Worm (Caenorhabditis elegans) whole organism, dauer: ENCODE data around the gene taf-6.2.

Experiments
- unc-62 ChIP-seq: sonication (generic microtip); optimal IDR thresholded peaks from 2 replicates; lab custom pipeline; 2017; ENCODE audit warnings: missing biosample characterization, missing genetic modification reagents, missing genetic modification characterization

The taf-6.2 gene

DNA sequence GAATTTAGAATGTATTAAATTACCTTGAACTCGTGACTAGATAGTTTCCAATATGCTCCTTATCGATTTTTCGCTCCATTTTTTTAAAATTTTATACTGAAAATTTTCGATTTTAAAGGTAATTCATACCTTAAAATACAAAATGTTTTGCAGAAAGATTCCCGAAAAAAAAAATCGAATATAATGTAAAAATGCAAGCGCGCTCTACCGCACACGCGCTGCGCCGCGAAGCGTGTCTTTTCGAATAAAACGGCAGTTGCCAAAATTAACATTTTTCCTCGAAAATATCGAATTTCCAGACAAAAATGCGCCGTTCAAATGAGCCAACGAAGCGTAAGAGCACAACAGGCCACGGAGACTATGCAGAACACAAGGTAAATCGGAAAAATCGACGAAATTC, at the start of gene taf-6.2, which contains the start of gene Y37E11AL.3:
Gene taf-6.2, minus strand, starts transcription at position 96 of the 400 bp plus-strand sequence.
Gene Y37E11AL.3, plus strand, starts transcription at position 298 of the 400 bp plus-strand sequence.
- TF ChIP-seq unc-62 (GFP tag; lab: Kevin White, UChicago): no peak

DNA sequence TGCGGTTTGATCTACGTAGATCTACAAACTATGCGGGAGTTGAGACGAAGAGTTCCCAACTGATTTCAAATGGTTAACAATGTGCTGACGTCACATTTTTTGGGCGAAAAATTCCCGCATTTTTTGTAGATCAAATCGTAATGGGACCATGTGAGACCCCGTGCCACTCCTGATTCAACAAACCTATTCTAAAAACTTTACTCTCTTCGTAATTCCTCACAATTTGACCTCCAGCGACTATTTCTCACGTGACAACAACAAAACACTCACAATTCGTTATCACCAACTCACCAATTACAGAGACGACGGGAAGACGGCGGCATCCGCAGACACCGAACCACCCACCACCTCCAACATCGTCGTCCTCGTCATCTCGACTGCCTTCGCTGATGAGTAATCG, 49.2 kb upstream of the taf-6.2 start, which contains the start of gene siah-1:
Gene siah-1, plus strand, starts transcription at position 301 of the 400 bp plus-strand sequence.
- no peak for TF ChIP-seq unc-62 (GFP tag; lab: Kevin White, UChicago)

DNA sequence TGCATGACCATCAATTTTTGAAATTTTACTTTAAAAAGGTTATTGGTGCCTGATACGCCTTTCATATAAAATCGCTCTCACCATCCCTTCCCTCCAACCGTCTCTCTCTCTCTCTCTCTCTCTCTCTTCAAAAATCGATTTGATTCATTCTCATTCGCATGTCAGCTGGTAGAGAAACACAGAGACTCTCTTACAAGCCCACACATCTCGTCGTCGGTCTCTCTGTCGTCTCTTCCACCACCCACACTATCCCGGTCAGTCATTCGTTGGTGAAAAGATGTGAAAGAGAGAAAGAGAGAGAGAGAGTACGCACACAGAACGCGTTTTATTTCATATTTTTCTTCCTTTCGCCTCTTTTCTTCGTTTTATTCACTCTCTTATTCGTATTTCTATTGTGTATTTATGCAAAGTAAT, 47.9 kb upstream of the taf-6.2 start:
- TF ChIP-seq unc-62 (GFP tag; lab: Kevin White, UChicago): no peak

DNA sequence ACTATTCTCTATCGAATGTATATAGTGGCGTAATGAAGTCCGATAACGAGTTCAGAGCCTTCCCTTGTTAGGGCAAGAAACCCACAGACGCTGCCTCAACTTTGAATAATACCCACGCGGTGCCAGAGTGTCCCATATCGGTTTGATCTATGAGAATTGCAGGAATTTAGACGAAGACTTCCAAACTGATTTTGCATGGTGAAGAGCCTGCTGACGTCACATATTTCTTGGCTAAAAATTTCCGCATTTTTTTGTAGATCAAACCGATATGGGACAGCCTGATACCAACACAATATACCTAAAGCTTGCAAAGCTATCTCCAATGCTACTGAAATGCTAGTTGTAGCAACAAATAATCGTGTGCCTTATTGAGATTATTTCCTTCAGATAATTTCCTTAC, 47.3 kb upstream of the taf-6.2 start:
- no peak for TF ChIP-seq unc-62 (GFP tag; lab: Kevin White, UChicago)

DNA sequence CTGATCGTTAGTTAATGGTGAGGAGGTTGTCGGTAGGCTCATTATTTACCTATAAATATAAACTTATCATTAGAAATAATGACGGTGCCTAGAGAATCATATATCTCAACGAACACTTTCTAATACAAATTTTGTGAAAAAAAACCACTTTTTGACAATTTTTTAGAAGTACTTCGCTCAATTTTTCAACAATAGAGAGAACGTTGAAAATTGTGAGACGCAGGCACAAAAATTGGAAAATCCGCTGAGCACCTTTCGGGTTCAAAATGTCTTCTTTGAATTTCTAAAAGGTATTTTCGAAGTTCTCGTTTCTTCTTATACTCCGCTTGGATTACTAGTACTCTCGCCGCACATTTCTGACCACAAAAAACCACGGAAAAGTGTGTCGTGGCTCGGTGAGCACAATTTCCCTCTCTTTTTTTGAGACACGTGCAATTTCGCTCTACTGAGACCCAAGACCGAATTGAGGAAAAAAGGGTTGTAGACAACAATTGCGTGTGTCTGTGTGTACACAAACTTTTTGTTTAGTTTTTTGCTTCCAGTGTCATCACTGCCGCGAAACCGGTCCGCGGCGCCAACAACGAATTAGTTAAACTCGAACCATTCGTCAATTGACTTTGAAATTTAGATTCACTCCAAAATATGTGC, 46.4 kb upstream of the taf-6.2 start, which contains the start of gene nape-1:
Gene nape-1, minus strand, starts transcription at position 51 of the 648 bp plus-strand sequence.
- TF ChIP-seq unc-62 (GFP tag; lab: Kevin White, UChicago): no peak

DNA sequence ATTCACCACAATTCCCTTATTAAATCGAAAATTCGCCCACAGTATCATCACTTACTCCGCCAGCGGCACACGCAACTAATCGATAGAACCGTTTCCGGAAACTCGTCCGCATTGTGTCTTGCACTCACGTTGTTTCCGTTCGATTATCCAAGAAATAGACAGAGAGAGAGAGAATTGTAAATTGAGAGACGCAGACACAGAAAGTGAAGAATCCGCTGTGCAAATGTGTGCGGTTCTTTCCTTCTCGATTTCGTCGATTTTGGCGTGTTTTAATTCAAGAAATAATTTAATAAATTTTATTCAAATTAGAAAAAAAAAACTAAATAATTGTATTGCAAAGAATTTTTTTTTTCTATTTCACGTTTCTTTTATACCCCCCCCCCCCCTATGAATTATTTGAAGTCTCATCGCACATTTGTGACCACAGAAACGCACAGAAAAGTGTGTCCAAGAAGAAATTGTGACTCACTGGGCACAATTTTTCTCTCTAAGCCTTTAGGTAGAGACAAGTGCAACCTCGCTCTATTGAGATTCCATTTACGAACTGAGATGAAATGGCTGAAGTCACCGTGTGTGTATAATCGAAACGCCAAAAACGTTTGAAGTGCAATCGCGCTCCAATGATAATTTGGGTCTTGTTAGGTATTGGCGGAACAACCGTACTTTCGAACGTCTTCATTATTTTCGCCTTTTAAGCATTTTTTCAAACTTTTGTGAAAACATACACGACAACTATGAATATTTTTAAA, 44.3 kb upstream of the taf-6.2 start, which contains the start of gene nape-2:
Gene nape-2, minus strand, starts transcription at position 271 of the 749 bp plus-strand sequence.
- no peak for TF ChIP-seq unc-62 (GFP tag; lab: Kevin White, UChicago)

DNA sequence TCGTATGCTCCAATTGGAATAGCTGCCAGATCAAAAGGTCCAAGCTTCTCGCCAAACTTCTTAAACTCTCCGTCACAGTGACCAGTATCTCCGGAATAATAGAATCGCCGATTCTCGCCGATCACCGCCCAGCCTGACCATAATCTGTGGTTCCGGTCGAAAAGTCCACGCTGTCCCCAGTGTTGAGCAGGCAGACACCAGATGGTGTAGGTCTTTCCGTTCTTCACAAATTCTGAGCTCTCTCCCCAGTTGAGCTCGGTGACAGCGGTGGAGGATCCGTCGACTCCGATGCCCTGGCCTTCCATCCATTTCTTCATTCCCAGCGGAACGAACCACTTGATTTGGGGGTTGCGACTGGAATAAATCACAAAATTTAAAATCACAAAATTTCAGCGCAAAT, 41.7 kb upstream of the taf-6.2 start:
- no peak for TF ChIP-seq unc-62 (GFP tag; lab: Kevin White, UChicago)

DNA sequence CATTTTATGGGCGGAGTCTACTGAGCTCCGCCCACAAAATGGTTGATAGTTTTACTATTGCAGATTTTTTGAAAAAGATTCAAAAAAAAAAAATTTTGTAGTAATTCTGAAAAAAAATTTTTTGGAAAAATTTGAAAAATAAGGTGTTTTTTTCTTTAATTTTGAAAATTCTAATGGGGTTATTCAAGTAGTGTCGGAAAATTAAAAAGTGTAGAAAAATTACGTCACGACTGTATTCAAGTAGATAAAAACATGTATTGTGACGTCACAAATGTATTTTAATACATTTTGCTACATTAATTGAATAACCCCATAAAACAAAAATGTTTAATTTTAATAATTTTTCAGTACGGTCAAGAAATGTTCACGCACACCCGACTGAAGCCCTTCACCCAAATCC, 38.8 kb upstream of the taf-6.2 start:
- no peak for TF ChIP-seq unc-62 (GFP tag; lab: Kevin White, UChicago)

DNA sequence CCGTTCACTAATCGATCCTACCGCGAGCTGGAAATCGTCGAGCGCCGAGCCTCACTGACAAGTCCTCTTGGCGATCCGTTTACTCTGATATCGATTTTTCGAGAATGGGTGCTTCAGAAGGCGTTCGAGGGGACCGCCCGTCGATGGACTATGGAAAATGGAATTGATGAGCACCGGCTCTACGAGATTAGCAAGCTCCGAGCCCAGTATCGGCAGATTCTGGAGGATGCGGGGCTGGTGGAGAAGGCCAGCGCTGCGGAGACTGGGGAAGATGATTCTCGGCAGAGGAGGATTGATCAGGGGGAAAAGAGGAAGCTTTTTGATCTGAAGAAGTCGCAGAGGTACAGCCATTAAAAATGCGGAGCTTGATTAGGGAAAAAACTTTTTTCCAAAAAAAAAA, 36.9 kb upstream of the taf-6.2 start:
- no peak for TF ChIP-seq unc-62 (GFP tag; lab: Kevin White, UChicago)

DNA sequence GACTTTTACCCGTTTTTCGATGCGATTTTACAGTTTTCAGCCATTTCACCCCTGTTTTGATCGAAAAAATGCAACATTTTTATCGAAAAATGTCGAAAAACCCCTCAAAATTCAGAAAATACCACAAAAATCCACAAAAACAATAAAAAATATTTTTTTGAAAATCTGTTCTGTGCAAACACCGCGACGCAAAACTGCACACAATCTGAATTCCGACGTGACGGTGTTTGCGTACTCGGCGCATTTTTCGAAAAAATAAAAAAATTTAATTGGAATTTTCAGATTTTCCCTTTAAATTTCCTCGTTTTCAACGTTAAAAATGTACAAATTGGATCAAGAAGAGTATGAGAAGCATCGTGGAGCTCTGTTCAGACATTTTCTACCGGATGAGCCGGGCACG, 31.3 kb upstream of the taf-6.2 start, which contains the start of gene smgl-2:
Gene smgl-2, plus strand, starts transcription at position 320 of the 400 bp plus-strand sequence.
- no peak for TF ChIP-seq unc-62 (GFP tag; lab: Kevin White, UChicago)

DNA sequence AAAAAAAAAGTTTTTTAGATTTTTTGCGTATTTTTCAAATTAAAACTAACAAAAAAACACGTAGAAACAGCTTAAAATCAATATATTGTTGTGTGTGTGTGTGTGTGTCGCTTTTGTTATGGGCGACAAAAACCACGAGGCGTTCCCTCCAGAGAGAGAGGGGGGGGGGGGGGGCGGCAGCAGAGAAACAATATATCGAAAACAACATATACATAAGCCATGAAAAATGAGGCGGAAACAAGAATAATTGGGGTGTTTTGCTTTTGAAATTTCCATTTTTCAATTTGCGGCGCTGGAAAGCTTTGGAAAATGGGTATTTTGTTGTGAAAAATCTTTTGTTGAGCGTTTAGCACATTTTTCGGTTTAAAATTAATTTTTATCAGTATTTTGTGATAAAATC, 30.8 kb upstream of the taf-6.2 start, which contains the start of gene Y37E11AM.2:
Gene Y37E11AM.2, minus strand, starts transcription at position 101 of the 400 bp plus-strand sequence.
- no peak for TF ChIP-seq unc-62 (GFP tag; lab: Kevin White, UChicago)

DNA sequence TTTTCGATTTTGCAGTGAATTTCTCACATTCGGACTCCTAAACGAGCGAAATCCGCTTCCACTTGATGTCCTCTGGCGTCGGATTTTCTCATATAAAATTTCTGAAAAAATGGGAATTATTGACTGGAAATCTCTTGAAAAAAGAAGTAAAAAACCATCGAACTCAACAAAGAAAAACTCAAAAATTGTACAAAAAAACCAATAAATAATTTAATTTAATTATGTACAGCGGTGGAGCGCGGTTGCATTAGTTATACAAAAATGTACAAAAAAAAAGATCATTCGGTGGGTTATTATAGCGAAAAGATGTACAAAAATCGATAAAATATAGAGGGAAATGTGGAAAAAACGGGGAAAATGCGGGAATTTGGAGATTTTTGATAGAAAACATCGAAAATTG, 28.2 kb upstream of the taf-6.2 start, which contains the start of gene Y37E11AM.4:
Gene Y37E11AM.4, minus strand, starts transcription at position 101 of the 400 bp plus-strand sequence.
- TF ChIP-seq unc-62 (GFP tag; lab: Kevin White, UChicago): no peak

DNA sequence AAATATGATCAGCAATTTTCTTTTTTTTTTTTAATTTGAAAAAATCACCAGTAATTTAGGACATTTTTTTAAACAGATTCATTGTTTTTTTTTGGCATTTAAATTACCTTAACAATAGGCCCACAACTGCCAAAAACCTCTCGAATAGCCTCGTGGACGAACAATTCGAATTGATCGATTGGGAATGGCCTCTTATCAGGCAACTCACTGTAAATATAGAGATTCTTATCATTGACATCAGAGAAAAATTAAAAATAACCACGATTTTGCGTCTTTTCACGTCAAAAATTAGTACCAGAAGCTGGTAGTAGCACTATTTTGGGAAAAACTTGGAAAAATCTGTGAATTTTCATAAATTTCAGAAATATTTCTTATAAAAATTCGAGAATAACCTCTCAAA, 27.4 kb upstream of the taf-6.2 start:
- no peak for TF ChIP-seq unc-62 (GFP tag; lab: Kevin White, UChicago)

DNA sequence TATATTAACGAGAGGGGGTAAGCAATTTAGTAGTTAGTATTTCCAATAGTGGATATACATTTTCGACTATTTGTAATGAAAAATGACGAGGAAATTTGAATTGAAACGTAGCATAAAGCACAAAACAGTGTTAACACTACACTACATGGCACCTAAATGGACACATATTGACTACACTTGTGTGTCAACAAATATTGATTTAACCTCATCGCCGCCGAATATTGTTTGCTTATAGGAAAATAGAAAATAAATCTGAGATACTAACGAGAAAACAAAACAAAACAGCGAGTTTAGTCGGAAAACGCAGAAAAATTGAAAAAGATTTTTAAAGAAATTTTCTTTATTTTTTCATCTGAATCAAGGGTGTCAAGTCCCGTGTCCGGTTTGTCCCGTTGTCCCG, 26.1 kb upstream of the taf-6.2 start:
- no peak for TF ChIP-seq unc-62 (GFP tag; lab: Kevin White, UChicago)

DNA sequence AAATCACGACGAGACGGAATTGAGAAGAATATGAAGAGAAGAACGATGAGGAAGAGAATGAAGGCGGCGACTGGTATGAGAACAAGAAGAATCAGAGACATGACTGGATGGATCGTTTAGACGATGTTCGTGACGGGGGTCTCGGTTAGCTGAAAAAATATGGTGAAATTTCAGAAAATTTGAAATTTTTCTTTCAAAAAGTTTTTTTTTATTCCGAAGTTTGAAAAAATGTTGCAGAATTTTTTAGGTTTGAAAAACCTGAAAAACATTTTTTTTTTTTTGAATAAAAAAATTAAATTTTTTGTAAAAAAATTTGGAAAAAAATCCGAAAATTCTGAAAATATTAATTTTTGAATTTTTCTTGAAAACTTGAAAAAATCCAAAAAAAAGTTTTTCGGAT, 24.5 kb upstream of the taf-6.2 start, which contains the start of gene Y37E11AM.3:
Gene Y37E11AM.3, minus strand, starts transcription at position 101 of the 400 bp plus-strand sequence.
- no peak for TF ChIP-seq unc-62 (GFP tag; lab: Kevin White, UChicago)

DNA sequence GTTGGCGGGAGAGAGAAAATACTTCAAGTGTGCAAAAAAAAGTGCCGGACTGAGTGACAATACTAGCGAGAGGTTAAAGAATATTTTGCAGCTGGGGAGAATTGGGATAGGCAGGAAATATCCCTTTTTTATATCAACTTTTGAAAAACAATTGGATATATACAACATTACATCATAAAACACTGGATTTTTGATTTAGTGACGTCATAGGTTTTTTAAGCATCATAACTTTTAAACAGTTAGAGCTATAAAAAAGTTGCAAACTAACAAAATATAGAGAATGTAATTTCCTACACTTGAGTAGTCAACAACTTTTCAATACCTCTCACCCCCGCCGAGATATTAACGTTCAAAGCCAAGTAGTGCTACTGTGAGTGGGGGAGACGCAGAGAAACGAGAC, 16.2 kb upstream of the taf-6.2 start:
- no peak for TF ChIP-seq unc-62 (GFP tag; lab: Kevin White, UChicago)
